Worm (Caenorhabditis elegans) whole organism, midembryonic: ENCODE data around the gene C33G3.6.

Experiments used
- T22C8.4 ChIP-seq: fragments of 200-800 bp; sonication (Bioruptor generic); IDR thresholded peaks from 2 replicates; pipeline ENCODE4 v1.3.6; 2022; ENCODE audit warnings: missing genetic modification characterization, missing compliant biosample characterization
- flt-1 ChIP-seq: fragments of 200-800 bp; sonication (Bioruptor generic); IDR thresholded peaks from 2 replicates; pipeline ENCODE4 v1.3.6; 2022; ENCODE audit warnings: missing genetic modification characterization, missing compliant biosample characterization
- med-1 ChIP-seq: sonication (generic microtip); optimal IDR thresholded peaks from 2 replicates; lab custom pipeline; 2017; ENCODE audit warnings: missing genetic modification characterization, mild to moderate bottlenecking, missing compliant biosample characterization, antibody characterized with exemption, missing genetic modification reagents; ENCODE audit not compliant: insufficient read depth
- ref-1 ChIP-seq: fragments of 200-800 bp; sonication (Bioruptor generic); conservative IDR thresholded peaks from 2 replicates; pipeline ENCODE4 v1.3.6; 2022; ENCODE audit warnings: missing genetic modification reagents, missing genetic modification characterization, missing compliant biosample characterization
- ztf-23 ChIP-seq: fragments of 200-800 bp; sonication (Bioruptor generic); IDR thresholded peaks from 2 replicates; pipeline ENCODE4 v1.3.6; 2022; ENCODE audit warnings: missing genetic modification reagents, missing genetic modification characterization, missing compliant biosample characterization
- ztf-29 ChIP-seq: fragments of 200-800 bp; sonication (Bioruptor generic); IDR thresholded peaks from 2 replicates; pipeline ENCODE4 v1.3.6; 2022; ENCODE audit warnings: missing genetic modification reagents, missing genetic modification characterization, missing compliant biosample characterization

DNA sequence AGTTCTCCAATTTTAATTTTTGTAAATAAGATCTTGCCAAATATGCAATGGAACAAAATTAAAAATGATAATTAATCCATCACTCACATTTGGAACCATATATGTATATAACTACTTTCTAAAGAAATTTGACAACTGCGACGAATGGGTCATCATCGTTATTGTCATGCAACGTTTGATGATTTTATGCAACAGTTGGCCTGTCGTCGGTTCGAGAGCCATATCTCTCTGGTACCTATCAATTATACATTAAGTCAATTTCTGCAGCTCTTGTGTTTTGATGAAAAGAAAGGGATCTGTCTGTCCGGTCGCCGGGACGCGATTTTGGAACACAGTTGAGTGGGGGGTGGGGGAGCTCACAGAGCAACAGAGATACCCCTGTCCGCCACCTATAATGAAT is 44.8 kb downstream of the C33G3.6 start:
- TF ChIP-seq med-1 (GFP tag; lab: Kevin White, UChicago), result no peak
- no peak for TF ChIP-seq ref-1 (GFP tag; lab: Robert Waterston, UW)
- TF ChIP-seq flt-1 (GFP tag; lab: Robert Waterston, UW), result no peak
- TF ChIP-seq ztf-23 (GFP tag; lab: Robert Waterston, UW), result no peak
- TF ChIP-seq T22C8.4 (GFP tag; lab: Robert Waterston, UW), result no peak
- no peak for TF ChIP-seq ztf-29 (GFP tag; lab: Robert Waterston, UW)
